Worm (Caenorhabditis elegans) whole organism, L4 larva: ENCODE results near the gene cmtr-1.

Experiments used
- F37D6.2 ChIP-seq: sonication (generic microtip); optimal IDR thresholded peaks from 2 replicates; lab custom pipeline; 2016; ENCODE audit warnings: mild to moderate bottlenecking, missing genetic modification characterization, missing compliant biosample characterization
- F49E8.2 ChIP-seq: sonication (generic microtip); optimal IDR thresholded peaks from 2 replicates; lab custom pipeline; 2016; ENCODE audit warnings: missing compliant biosample characterization, mild to moderate bottlenecking, missing genetic modification characterization, borderline replicate concordance
- R02D3.7 ChIP-seq: fragments of 150-350 bp; sonication (generic microtip); optimal IDR thresholded peaks from 3 replicates; lab custom pipeline; 2014; ENCODE audit warnings: missing biosample characterization, missing genetic modification characterization
- T20F7.1 ChIP-seq: fragments of 200-800 bp; sonication (Bioruptor generic); optimal IDR thresholded peaks from 2 replicates; lab custom pipeline; 2018; ENCODE audit warnings: mild to moderate bottlenecking, missing genetic modification characterization, missing compliant biosample characterization
- Y105C5A.15 ChIP-seq: fragments of 200-800 bp; sonication (Bioruptor generic); IDR thresholded peaks from 2 replicates; pipeline ENCODE4 v1.3.6; 2022; ENCODE audit warnings: missing genetic modification characterization, missing compliant biosample characterization
- Y5F2A.4 ChIP-seq: fragments of 200-800 bp; sonication (Bioruptor generic); optimal IDR thresholded peaks from 2 replicates; lab custom pipeline; 2018; ENCODE audit warnings: mild to moderate bottlenecking, missing genetic modification characterization, missing compliant biosample characterization
- aha-1 ChIP-seq: fragments of 150-350 bp; peaks from one replicate; lab custom pipeline; 2014; ENCODE audit warnings: missing biosample characterization, missing genetic modification characterization
- aly-2 ChIP-seq: sonication (generic microtip); optimal IDR thresholded peaks from 2 replicates; lab custom pipeline; 2018; ENCODE audit warnings: missing biosample characterization, missing genetic modification characterization
- ama-1 ChIP-seq: fragments of 150-350 bp; optimal IDR thresholded peaks from 2 replicates; lab custom pipeline; 2014; ENCODE audit warnings: inconsistent platforms, mixed read lengths
- arid-1 ChIP-seq: fragments of 200-800 bp; sonication (Bioruptor generic); conservative IDR thresholded peaks from 2 replicates; pipeline ENCODE4 v1.3.6; 2022; ENCODE audit warnings: missing genetic modification reagents, missing genetic modification characterization, missing compliant biosample characterization
- ceh-28 ChIP-seq: fragments of 150-350 bp; optimal IDR thresholded peaks from 2 replicates; lab custom pipeline; 2014; ENCODE audit warnings: missing biosample characterization, missing genetic modification reagents, missing genetic modification characterization
- ceh-32 ChIP-seq: sonication (generic microtip); optimal IDR thresholded peaks from 2 replicates; lab custom pipeline; 2016; ENCODE audit warnings: mild to moderate bottlenecking, missing genetic modification characterization, missing compliant biosample characterization; ENCODE audit not compliant: poor library complexity
- ceh-44 ChIP-seq: fragments of 200-800 bp; sonication (Bioruptor generic); IDR thresholded peaks from 2 replicates; pipeline ENCODE4 v1.3.6; 2022; ENCODE audit warnings: missing genetic modification reagents, missing genetic modification characterization, missing compliant biosample characterization
- ceh-82 ChIP-seq: sonication (generic microtip); optimal IDR thresholded peaks from 2 replicates; lab custom pipeline; 2017; ENCODE audit warnings: missing biosample characterization, missing genetic modification characterization
- ces-1 ChIP-seq: fragments of 150-350 bp; sonication (generic microtip); optimal IDR thresholded peaks from 4 replicates; lab custom pipeline; 2014; ENCODE audit warnings: missing biosample characterization, missing genetic modification reagents, missing genetic modification characterization
- daf-12 ChIP-seq: fragments of 150-350 bp; optimal IDR thresholded peaks from 2 replicates; lab custom pipeline; 2014; ENCODE audit warnings: missing biosample characterization, missing genetic modification reagents, missing genetic modification characterization
- dmd-9 ChIP-seq: fragments of 200-800 bp; sonication (Bioruptor generic); IDR thresholded peaks from 2 replicates; pipeline ENCODE4 v1.3.6; 2022; ENCODE audit warnings: missing genetic modification reagents, missing genetic modification characterization, missing compliant biosample characterization
- dpl-1 ChIP-seq: fragments of 150-350 bp; optimal IDR thresholded peaks from 2 replicates; lab custom pipeline; 2014; ENCODE audit warnings: missing biosample characterization, missing genetic modification reagents, missing genetic modification characterization
- dve-1 ChIP-seq: sonication (generic microtip); optimal IDR thresholded peaks from 2 replicates; lab custom pipeline; 2017; ENCODE audit warnings: antibody characterized with exemption, mild to moderate bottlenecking, missing genetic modification characterization, missing compliant biosample characterization; ENCODE audit not compliant: insufficient read depth
- hif-1 ChIP-seq, 2 experiments: sonication (generic microtip); optimal IDR thresholded peaks; 2 replicates each; lab custom pipeline; 2016 to 2017; ENCODE audit warnings: missing compliant biosample characterization in 2 of 2, missing genetic modification characterization in 2 of 2, missing genetic modification reagents in 2 of 2, missing genotype in 2 of 2, mild to moderate bottlenecking in 1 of 2
- hlh-30 ChIP-seq: sonication (generic microtip); optimal IDR thresholded peaks from 2 replicates; lab custom pipeline; 2017; ENCODE audit warnings: antibody characterized with exemption, mild to moderate bottlenecking, missing genetic modification characterization, missing compliant biosample characterization; ENCODE audit not compliant: insufficient read depth
- jun-1 ChIP-seq: fragments of 150-350 bp; optimal IDR thresholded peaks from 2 replicates; lab custom pipeline; 2014; ENCODE audit warnings: missing biosample characterization, missing genetic modification reagents, missing genetic modification characterization
- lim-7 ChIP-seq: fragments of 200-800 bp; sonication (Bioruptor generic); IDR thresholded peaks from 2 replicates; pipeline ENCODE4 v1.3.6; 2022; ENCODE audit warnings: missing genetic modification characterization, missing compliant biosample characterization
- lin-1 ChIP-seq: fragments of 200-800 bp; sonication (Bioruptor generic); IDR thresholded peaks from 2 replicates; pipeline ENCODE4 v1.3.6; 2022; ENCODE audit warnings: missing genetic modification reagents, missing genetic modification characterization, missing compliant biosample characterization
- lin-13 ChIP-seq: fragments of 150-350 bp; optimal IDR thresholded peaks from 2 replicates; lab custom pipeline; 2014; ENCODE audit warnings: missing biosample characterization, missing genetic modification reagents, missing genetic modification characterization
- lin-15B ChIP-seq: fragments of 150-350 bp; sonication (generic microtip); optimal IDR thresholded peaks from 3 replicates; lab custom pipeline; 2014; ENCODE audit warnings: missing biosample characterization, missing genetic modification characterization
- lin-29 ChIP-seq: fragments of 200-800 bp; sonication (Bioruptor generic); IDR thresholded peaks from 2 replicates; pipeline ENCODE4 v1.3.6; 2022; ENCODE audit warnings: missing genetic modification reagents, missing genetic modification characterization, missing compliant biosample characterization
- lir-3 ChIP-seq: sonication (generic microtip); optimal IDR thresholded peaks from 2 replicates; lab custom pipeline; 2016; ENCODE audit warnings: mild to moderate bottlenecking, missing genetic modification characterization, missing compliant biosample characterization
- mdl-1 ChIP-seq, 2 experiments: fragments of 150-350 bp in 1 of 2; sonication (generic microtip) in 1 of 2; optimal IDR thresholded peaks; 2 replicates each; lab custom pipeline; 2014 to 2017; ENCODE audit warnings: missing biosample characterization in 2 of 2, missing genetic modification characterization in 2 of 2
- mdt-29 ChIP-seq: fragments of 200-800 bp; sonication (Bioruptor generic); IDR thresholded peaks from 2 replicates; pipeline ENCODE4 v1.3.6; 2022; ENCODE audit warnings: missing genetic modification reagents, missing genetic modification characterization, missing compliant biosample characterization
- mep-1 ChIP-seq: fragments of 150-350 bp; sonication (generic microtip); optimal IDR thresholded peaks from 3 replicates; lab custom pipeline; 2014; ENCODE audit warnings: missing biosample characterization, missing genetic modification characterization
- mes-2 ChIP-seq: sonication (generic microtip); optimal IDR thresholded peaks from 2 replicates; lab custom pipeline; 2016; ENCODE audit warnings: missing genotype, mild to moderate bottlenecking, missing genetic modification characterization, missing compliant biosample characterization; ENCODE audit not compliant: poor library complexity, severe bottlenecking
- nhr-10 ChIP-seq: fragments of 150-350 bp; optimal IDR thresholded peaks from 2 replicates; lab custom pipeline; 2014; ENCODE audit warnings: missing biosample characterization, missing genetic modification characterization
- nhr-102 ChIP-seq: sonication (generic microtip); optimal IDR thresholded peaks from 2 replicates; lab custom pipeline; 2016; ENCODE audit warnings: mild to moderate bottlenecking, missing genetic modification characterization, moderate library complexity, missing compliant biosample characterization
- nhr-111 ChIP-seq: fragments of 200-800 bp; sonication (Bioruptor generic); optimal IDR thresholded peaks from 2 replicates; lab custom pipeline; 2018; ENCODE audit warnings: mild to moderate bottlenecking, missing genetic modification characterization, missing compliant biosample characterization
- nhr-48 ChIP-seq: sonication (generic microtip); optimal IDR thresholded peaks from 2 replicates; lab custom pipeline; 2016; ENCODE audit warnings: mild to moderate bottlenecking, missing genetic modification characterization, missing compliant biosample characterization
- nhr-77 ChIP-seq: fragments of 150-350 bp; optimal IDR thresholded peaks from 2 replicates; lab custom pipeline; 2014; ENCODE audit warnings: missing biosample characterization, missing genetic modification characterization
- pha-4 ChIP-seq, 2 experiments: fragments of 150-350 bp in 1 of 2; fragments of 200-800 bp in 1 of 2; sonication (Bioruptor generic) in 1 of 2; IDR thresholded peaks in 1 of 2; optimal IDR thresholded peaks in 1 of 2; 2 replicates each; pipeline versions ENCODE4 v1.3.6 to Lab custom; 2014 to 2022; ENCODE audit warnings: missing genetic modification characterization in 2 of 2, missing genetic modification reagents in 2 of 2, missing biosample characterization in 1 of 2, missing compliant biosample characterization in 1 of 2
- php-3 ChIP-seq: fragments of 200-800 bp; sonication (Bioruptor generic); IDR thresholded peaks from 2 replicates; pipeline ENCODE4 v1.3.6; 2022; ENCODE audit warnings: missing genetic modification reagents, missing genetic modification characterization, missing compliant biosample characterization
- pqm-1 ChIP-seq: sonication (generic microtip); optimal IDR thresholded peaks from 2 replicates; lab custom pipeline; 2017; ENCODE audit warnings: missing biosample characterization, missing genetic modification characterization
- rbr-2 ChIP-seq: sonication (generic microtip); optimal IDR thresholded peaks from 2 replicates; lab custom pipeline; 2016; ENCODE audit warnings: missing genotype, missing genetic modification characterization, missing compliant biosample characterization
- set-16 ChIP-seq: fragments of 200-800 bp; sonication (Bioruptor generic); IDR thresholded peaks from 2 replicates; pipeline ENCODE4 v1.3.6; 2022; ENCODE audit warnings: missing genetic modification reagents, missing genetic modification characterization, missing compliant biosample characterization
- skn-1 ChIP-seq: fragments of 150-350 bp; optimal IDR thresholded peaks from 2 replicates; lab custom pipeline; 2014; ENCODE audit warnings: missing biosample characterization, missing genetic modification characterization
- spr-1 ChIP-seq: sonication (generic microtip); optimal IDR thresholded peaks from 2 replicates; lab custom pipeline; 2016; ENCODE audit warnings: mild to moderate bottlenecking, missing genetic modification characterization, missing compliant biosample characterization
- spr-3 ChIP-seq: fragments of 200-800 bp; sonication (Bioruptor generic); optimal IDR thresholded peaks from 2 replicates; lab custom pipeline; 2018; ENCODE audit warnings: mild to moderate bottlenecking, missing genetic modification characterization, missing compliant biosample characterization
- tra-1 ChIP-seq: fragments of 200-800 bp; sonication (Bioruptor generic); IDR thresholded peaks from 2 replicates; pipeline ENCODE4 v1.3.6; 2022; ENCODE audit warnings: missing genetic modification reagents, missing genetic modification characterization, missing compliant biosample characterization
- unc-39 ChIP-seq: sonication (generic microtip); optimal IDR thresholded peaks from 2 replicates; lab custom pipeline; 2017; ENCODE audit warnings: missing biosample characterization, missing genetic modification characterization
- unc-62 ChIP-seq, 3 experiments: fragments of 150-350 bp in 1 of 3; sonication (generic microtip); optimal IDR thresholded peaks in 2 of 3; peaks in 1 of 3; 1 replicate in 1 of 3; 2 replicates in 2 of 3; lab custom pipeline; 2014 to 2017; ENCODE audit warnings: missing biosample characterization in 3 of 3, missing genetic modification characterization in 3 of 3, missing genetic modification reagents in 3 of 3, missing genotype in 1 of 3
- zfp-2 ChIP-seq: sonication (generic microtip); optimal IDR thresholded peaks from 2 replicates; lab custom pipeline; 2016; ENCODE audit warnings: mild to moderate bottlenecking, missing genetic modification characterization, missing compliant biosample characterization

Gene cmtr-1

ce11 chrII:15025599-15026164 is at the start of gene cmtr-1:
TSS of gene cmtr-1 (plus strand) at chrII:15026114.
- TF ChIP-seq lin-29 (GFP tag; lab: Robert Waterston, UW) (peak; percentile 85), R02D3.7 (tag; lab: Kevin White, UChicago) (no peak), pqm-1 (peak; percentile 50), aly-2 (tag; lab: Kevin White, UChicago) (no peak), aha-1 (peak; percentile 99), dpl-1 (GFP tag; lab: Kevin White, UChicago) (peak; percentile 91), set-16 (GFP tag; lab: Robert Waterston, UW) (peak; percentile 60; the same call in 1 of the 2 replicates), daf-12 (tag; lab: Kevin White, UChicago) (no peak), dmd-9 (GFP tag; lab: Robert Waterston, UW) (peak; percentile 90), nhr-77 (tag; lab: Kevin White, UChicago) (peak; percentile 97), ceh-28 (tag; lab: Kevin White, UChicago) (no peak), skn-1 (tag; lab: Kevin White, UChicago) (no peak), unc-62 (GFP tag; optimal IDR thresholded peaks at IDR 0.05 in 1 of 2; lab: Kevin White, UChicago) (peak; percentile 24 to 97), unc-62 (tag; optimal IDR thresholded peaks at IDR 0.05; lab: Kevin White, UChicago) (no peak), spr-3 (peak; percentile 95), tra-1 (GFP tag; lab: Robert Waterston, UW) (peak; percentile 76), nhr-111 (GFP tag; lab: Kevin White, UChicago) (peak; percentile 25), spr-1 (tag; lab: Kevin White, UChicago) (peak; percentile 95), Y5F2A.4 (GFP tag; lab: Kevin White, UChicago) (peak; percentile 48), pha-4 (GFP tag; IDR thresholded peaks at IDR 0.05; lab: Robert Waterston, UW) (peak; percentile 91), pha-4 (tag; optimal IDR thresholded peaks at IDR 0.05; lab: Kevin White, UChicago) (no peak), nhr-10 (peak; percentile 20), T20F7.1 (peak; percentile 100), F49E8.2 (tag; lab: Kevin White, UChicago) (peak; percentile 97), lir-3 (tag; lab: Kevin White, UChicago) (peak; percentile 54), jun-1 (peak; percentile 75), mdl-1 (tag; optimal IDR thresholded peaks at IDR 0.05; lab: Kevin White, UChicago) (peak; percentile 57 to 77), arid-1 (GFP tag; lab: Robert Waterston, UW) (peak; percentile 96), nhr-48 (tag; lab: Kevin White, UChicago) (peak; percentile 87), lin-13 (GFP tag; lab: Kevin White, UChicago) (peak; percentile 96), php-3 (GFP tag; lab: Robert Waterston, UW) (peak; percentile 86), mdt-29 (GFP tag; lab: Robert Waterston, UW) (peak; percentile 92), lin-15B (peak; percentile 85), ceh-32 (peak; percentile 61), unc-39 (no peak), ceh-44 (GFP tag; lab: Robert Waterston, UW) (no peak), hif-1 (tag; optimal IDR thresholded peaks at IDR 0.05; lab: Kevin White, UChicago) (peak; percentile 73 to 79), lim-7 (no peak), mep-1 (tag; lab: Kevin White, UChicago) (peak; percentile 98), zfp-2 (tag; lab: Kevin White, UChicago) (peak; percentile 81), mes-2 (tag; lab: Kevin White, UChicago) (peak; percentile 98), hlh-30 (peak; percentile 87), lin-1 (GFP tag; lab: Robert Waterston, UW) (peak; percentile 95), rbr-2 (peak; percentile 96), F37D6.2 (tag; lab: Kevin White, UChicago) (peak; percentile 85), ceh-82 (tag; lab: Kevin White, UChicago) (no peak), ces-1 (peak; percentile 15), Y105C5A.15 (no peak), nhr-102 (peak; percentile 96), ama-1 (lab: Kevin White, UChicago) (peak; percentile 96), dve-1 (tag; lab: Kevin White, UChicago) (peak; percentile 99)
